Fruit fly (Drosophila melanogaster) whole organism, pupa: ENCODE data around the gene Cbp20.

Experiments
- CG10348 ChIP-seq: fragments of 200-800 bp; sonication (Bioruptor generic); IDR thresholded peaks from 2 replicates; pipeline ENCODE4 v1.3.6; 2022; ENCODE audit warnings: missing biosample characterization, missing genetic modification characterization
- CG12605 ChIP-seq: fragments of 200-800 bp; sonication (Bioruptor generic); IDR thresholded peaks from 2 replicates; pipeline ENCODE4 v1.3.6; 2022; ENCODE audit warnings: missing biosample characterization, missing genetic modification characterization
- CG13204 ChIP-seq: fragments of 200-800 bp; sonication (Bioruptor generic); optimal IDR thresholded peaks from 2 replicates; lab custom pipeline; 2018; ENCODE audit warnings: missing biosample characterization, mild to moderate bottlenecking, missing genetic modification characterization, moderate library complexity
- CG14655 ChIP-seq: fragments of 200-800 bp; sonication (Bioruptor generic); optimal IDR thresholded peaks from 3 replicates; lab custom pipeline; 2017; ENCODE audit warnings: mild to moderate bottlenecking, missing biosample characterization, missing genetic modification reagents, missing genetic modification characterization
- CG15710 ChIP-seq: fragments of 200-800 bp; sonication (Bioruptor generic); optimal IDR thresholded peaks from 2 replicates; lab custom pipeline; 2018; ENCODE audit warnings: missing biosample characterization, mild to moderate bottlenecking, missing genetic modification characterization, moderate library complexity
- CG17806 ChIP-seq: fragments of 200-800 bp; sonication (Bioruptor generic); optimal IDR thresholded peaks from 2 replicates; lab custom pipeline; 2018; ENCODE audit warnings: missing biosample characterization, mild to moderate bottlenecking, missing genetic modification characterization, moderate library complexity
- CG32121 ChIP-seq: fragments of 200-800 bp; sonication (Bioruptor generic); IDR thresholded peaks from 2 replicates; pipeline ENCODE4 v1.3.6; 2022; ENCODE audit warnings: missing biosample characterization, missing genetic modification characterization
- CG34367 ChIP-seq: fragments of 200-800 bp; sonication (Bioruptor generic); optimal IDR thresholded peaks from 2 replicates; lab custom pipeline; 2018; ENCODE audit warnings: missing biosample characterization, mild to moderate bottlenecking, missing genetic modification characterization
- CG4496 ChIP-seq: fragments of 200-800 bp; sonication (Bioruptor generic); IDR thresholded peaks from 3 replicates; pipeline ENCODE4 v1.3.6; 2022; ENCODE audit warnings: missing biosample characterization, missing genetic modification characterization
- CG8159 ChIP-seq: fragments of 200-800 bp; sonication (Bioruptor generic); optimal IDR thresholded peaks from 3 replicates; lab custom pipeline; 2018; ENCODE audit warnings: missing biosample characterization, mild to moderate bottlenecking, missing genetic modification characterization, moderate library complexity
- CG8301 ChIP-seq: fragments of 200-800 bp; sonication (Bioruptor generic); optimal IDR thresholded peaks from 2 replicates; lab custom pipeline; 2018; ENCODE audit warnings: missing biosample characterization, mild to moderate bottlenecking, missing genetic modification characterization
- CG9948 ChIP-seq: fragments of 200-800 bp; sonication (Bioruptor generic); optimal IDR thresholded peaks from 2 replicates; lab custom pipeline; 2018; ENCODE audit warnings: missing biosample characterization, mild to moderate bottlenecking, missing genetic modification characterization, moderate library complexity
- D1 ChIP-seq: fragments of 200-800 bp; sonication (Bioruptor generic); optimal IDR thresholded peaks from 2 replicates; lab custom pipeline; 2018; ENCODE audit warnings: missing biosample characterization, mild to moderate bottlenecking, missing genetic modification characterization, moderate library complexity
- EcR ChIP-seq: fragments of 200-800 bp; sonication (Bioruptor generic); optimal IDR thresholded peaks from 3 replicates; lab custom pipeline; 2019; ENCODE audit warnings: missing biosample characterization, missing genetic modification characterization, mild to moderate bottlenecking, moderate library complexity, missing genetic modification reagents
- Ets98B ChIP-seq: fragments of 200-800 bp; sonication (Bioruptor generic); IDR thresholded peaks from 2 replicates; pipeline ENCODE4 v1.3.6; 2022; ENCODE audit warnings: missing biosample characterization, missing genetic modification characterization
- Pif1A ChIP-seq: fragments of 200-800 bp; sonication (Bioruptor generic); optimal IDR thresholded peaks from 3 replicates; lab custom pipeline; 2016; ENCODE audit warnings: missing biosample characterization, missing genetic modification characterization
- Pif1B ChIP-seq: fragments of 200-800 bp; sonication (Bioruptor generic); optimal IDR thresholded peaks from 3 replicates; lab custom pipeline; 2016; ENCODE audit warnings: missing biosample characterization, missing genetic modification characterization
- Snoo ChIP-seq: fragments of 200-800 bp; sonication (Bioruptor generic); optimal IDR thresholded peaks from 3 replicates; lab custom pipeline; 2017; ENCODE audit warnings: missing biosample characterization, mild to moderate bottlenecking, missing genetic modification characterization, inconsistent platforms
- fd96Ca ChIP-seq: fragments of 200-800 bp; sonication (Bioruptor generic); IDR thresholded peaks from 3 replicates; pipeline ENCODE4 v1.3.6; 2022; ENCODE audit warnings: missing biosample characterization, missing genetic modification characterization
- gl ChIP-seq: fragments of 200-800 bp; sonication (Bioruptor generic); optimal IDR thresholded peaks from 2 replicates; lab custom pipeline; 2018; ENCODE audit warnings: missing biosample characterization, mild to moderate bottlenecking, missing genetic modification characterization
- rn ChIP-seq: fragments of 200-800 bp; sonication (Bioruptor generic); IDR thresholded peaks from 2 replicates; pipeline ENCODE4 v1.3.6; 2022; ENCODE audit warnings: missing biosample characterization, missing genetic modification characterization

Gene Cbp20

DNA sequence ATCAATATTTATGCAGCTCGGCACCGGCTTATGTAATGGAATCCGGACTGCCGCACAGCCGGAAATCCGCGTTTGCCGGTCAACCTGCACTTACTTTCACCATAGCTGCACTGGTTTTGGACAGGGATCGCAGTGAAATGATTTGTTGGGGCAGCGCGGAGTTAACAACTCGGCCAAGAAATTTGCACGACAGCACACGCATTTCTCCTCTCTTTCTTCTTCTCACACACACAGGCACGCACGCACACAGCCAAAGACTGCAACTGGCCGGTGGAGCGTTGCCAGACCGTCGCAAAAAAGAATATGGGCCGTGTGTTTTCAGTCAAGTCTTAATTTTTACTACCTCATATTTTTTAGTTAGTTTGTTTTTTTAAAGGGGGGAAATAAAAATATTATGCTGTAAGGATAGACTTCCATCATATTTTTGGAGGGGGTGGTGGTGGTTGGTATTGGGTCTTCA is 1.8 kb downstream of the Cbp20 start:
- TF ChIP-seq CG13204 (no peak), CG15710 (tag; lab: Kevin White, UChicago) (no peak), CG17806 (tag; lab: Kevin White, UChicago) (no peak), CG12605 (GFP tag; lab: Robert Waterston, UW) (no peak), CG9948 (tag; lab: Kevin White, UChicago) (no peak), Ets98B (no peak), CG4496 (GFP tag; lab: Robert Waterston, UW) (0 out of 3 replicates have a peak, but pooled peaks have one; percentile 14), Pif1B (GFP tag; lab: Kevin White, UChicago) (no peak), gl (no peak), fd96Ca (GFP tag; lab: Robert Waterston, UW) (0 out of 3 replicates have a peak, but pooled peaks have one; percentile 21), CG34367 (no peak), Pif1A (GFP tag; lab: Kevin White, UChicago) (no peak), Snoo (tag; lab: Kevin White, UChicago) (no peak)

DNA sequence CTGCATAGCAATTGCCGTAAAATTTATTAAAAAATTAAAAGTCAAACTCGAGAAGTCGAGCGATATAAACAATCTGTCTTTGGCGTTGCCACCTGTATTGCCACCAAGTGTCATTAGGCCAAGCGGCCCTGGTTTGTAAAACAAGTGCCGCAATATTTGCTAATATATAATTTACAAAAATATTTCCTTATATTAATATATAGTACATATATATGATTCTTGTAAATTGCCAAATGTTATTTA is 2.6 kb downstream of the Cbp20 start, which contains the start of the genes CG7215 and Prx5:
CG7215 (minus strand) TSS at position 101 of the 243 bp plus-strand sequence.
Prx5 (minus strand) TSS at position 101 of the 243 bp plus-strand sequence.
- TF ChIP-seq CG17806 (tag; lab: Kevin White, UChicago) (no peak), CG32121 (GFP tag; lab: Robert Waterston, UW) (no peak), CG8159 (tag; lab: Kevin White, UChicago) (no peak), Pif1B (GFP tag; lab: Kevin White, UChicago) (no peak), gl (no peak), CG4496 (GFP tag; lab: Robert Waterston, UW) (no peak), Ets98B (no peak), rn (GFP tag; lab: Robert Waterston, UW) (no peak), CG34367 (no peak), CG8301 (tag; lab: Kevin White, UChicago) (no peak), CG13204 (no peak), CG9948 (tag; lab: Kevin White, UChicago) (no peak)

DNA sequence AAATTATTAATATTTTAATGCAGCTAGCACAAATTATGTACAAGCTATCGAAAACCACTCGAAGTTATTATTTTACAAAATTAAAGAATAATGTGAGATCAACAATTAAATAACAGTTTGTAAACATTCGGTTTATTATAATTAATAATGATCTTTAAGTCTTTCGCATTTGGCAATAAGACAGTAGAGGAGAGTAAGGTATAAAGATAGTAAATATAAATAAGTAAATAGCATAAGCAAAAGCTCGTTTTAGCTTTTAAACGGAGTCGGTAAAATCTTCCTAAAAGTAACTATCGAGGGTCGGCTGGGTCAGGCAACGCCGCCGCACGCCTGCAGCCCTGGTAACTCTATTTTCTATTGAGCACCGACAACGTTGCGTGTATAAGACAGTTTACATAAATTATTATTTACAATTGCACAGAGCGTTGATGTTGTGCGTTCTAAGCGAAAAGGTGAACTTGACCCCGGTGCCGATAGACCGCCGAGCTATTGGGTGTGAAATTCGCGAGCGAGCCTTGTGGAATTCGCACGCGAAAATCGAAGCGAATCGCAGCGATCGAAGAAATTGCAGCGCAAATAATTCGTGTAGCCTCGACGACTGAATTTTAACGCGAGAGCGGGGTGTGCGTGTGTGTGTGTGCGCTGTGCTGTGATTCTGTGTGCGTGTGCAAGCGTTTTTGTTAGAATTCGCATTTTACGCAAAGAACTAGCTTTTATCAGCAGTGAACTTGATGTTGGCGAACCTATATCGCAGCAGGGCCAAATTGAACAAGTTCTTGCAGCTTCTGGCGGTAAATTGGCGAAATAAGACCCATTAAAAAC is 3.2 kb downstream of the Cbp20 start, which contains the start of gene wrd:
wrd (plus strand) TSS at position 342 of the 822 bp plus-strand sequence.
- peak; percentile 43 for TF ChIP-seq CG8159 (tag; lab: Kevin White, UChicago)
- peak; percentile 30 for TF ChIP-seq CG15710 (tag; lab: Kevin White, UChicago)
- TF ChIP-seq CG8301 (tag; lab: Kevin White, UChicago): no peak

DNA sequence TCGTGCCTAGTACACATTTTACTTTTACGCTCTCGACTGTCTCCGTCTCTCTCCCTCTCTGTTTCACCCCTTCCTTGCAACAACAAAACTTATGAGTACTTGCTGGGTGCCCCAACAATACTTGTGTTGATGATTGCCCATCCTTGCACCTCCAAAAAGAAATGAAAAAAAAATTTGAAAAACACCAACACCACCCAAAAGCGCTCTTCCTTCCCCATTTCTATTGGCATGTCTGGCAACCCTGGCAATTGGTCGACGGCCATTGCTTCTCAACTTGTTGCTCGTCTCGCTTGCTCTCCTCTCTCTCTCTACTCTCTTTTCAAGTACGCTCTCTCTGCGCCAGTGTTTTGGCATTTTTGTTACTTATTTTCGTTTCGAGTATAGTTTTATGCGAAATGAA is 3.9 kb downstream of the Cbp20 start:
- TF ChIP-seq CG4496 (GFP tag; lab: Robert Waterston, UW) (0 out of 3 replicates have a peak, but pooled peaks have one; percentile 53), CG13204 (no peak), rn (GFP tag; lab: Robert Waterston, UW) (no peak), CG34367 (peak; percentile 21), Pif1B (GFP tag; lab: Kevin White, UChicago) (no peak), CG12605 (GFP tag; lab: Robert Waterston, UW) (peak; percentile 88), CG14655 (no peak), gl (no peak), CG17806 (tag; lab: Kevin White, UChicago) (peak; percentile 2), CG8159 (tag; lab: Kevin White, UChicago) (peak; percentile 27), D1 (tag; lab: Kevin White, UChicago) (no peak), EcR (peak; percentile 28), Ets98B (peak; percentile 51), CG9948 (tag; lab: Kevin White, UChicago) (no peak), CG10348 (GFP tag; lab: Robert Waterston, UW) (no peak), Snoo (tag; lab: Kevin White, UChicago) (no peak), CG8301 (tag; lab: Kevin White, UChicago) (no peak), CG15710 (tag; lab: Kevin White, UChicago) (peak; percentile 25), fd96Ca (GFP tag; lab: Robert Waterston, UW) (peak; percentile 54; the same call in 2 of the 3 replicates), Pif1A (GFP tag; lab: Kevin White, UChicago) (peak; percentile 33), CG32121 (GFP tag; lab: Robert Waterston, UW) (peak; percentile 44)

DNA sequence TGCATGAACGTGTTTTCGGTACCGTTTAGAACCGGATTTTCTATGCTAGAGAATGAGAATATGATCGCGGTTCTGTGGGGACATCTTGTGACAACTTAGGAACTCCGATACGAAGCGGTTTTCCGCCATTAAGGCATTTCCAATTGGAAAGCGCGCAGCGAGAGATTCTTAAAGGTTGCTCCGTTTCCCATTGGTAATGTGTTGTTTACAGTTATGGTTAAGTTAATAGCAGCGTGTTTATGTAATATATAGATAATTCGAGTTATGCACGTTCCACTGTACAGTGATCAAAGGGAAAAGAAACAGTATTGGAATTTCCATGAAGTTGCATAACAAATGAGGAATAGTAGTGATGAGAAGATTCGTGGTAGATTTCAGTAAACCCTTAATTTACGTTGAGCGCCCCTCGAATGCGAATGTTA is 4.5 kb downstream of the Cbp20 start:
- no peak for TF ChIP-seq CG15710 (tag; lab: Kevin White, UChicago)
- no peak for TF ChIP-seq CG4496 (GFP tag; lab: Robert Waterston, UW)
- TF ChIP-seq CG17806 (tag; lab: Kevin White, UChicago): peak; percentile 20
- no peak for TF ChIP-seq CG12605 (GFP tag; lab: Robert Waterston, UW)
- TF ChIP-seq EcR: no peak
- TF ChIP-seq CG8159 (tag; lab: Kevin White, UChicago): peak; percentile 48
- TF ChIP-seq Pif1A (GFP tag; lab: Kevin White, UChicago): no peak
- no peak for TF ChIP-seq fd96Ca (GFP tag; lab: Robert Waterston, UW)
- no peak for TF ChIP-seq CG32121 (GFP tag; lab: Robert Waterston, UW)
- no peak for TF ChIP-seq gl
- TF ChIP-seq Ets98B: no peak
- peak; percentile 21 for TF ChIP-seq Snoo (tag; lab: Kevin White, UChicago)
- no peak for TF ChIP-seq CG10348 (GFP tag; lab: Robert Waterston, UW)
- no peak for TF ChIP-seq CG13204
- peak; percentile 1 for TF ChIP-seq CG9948 (tag; lab: Kevin White, UChicago)
- TF ChIP-seq D1 (tag; lab: Kevin White, UChicago): no peak
- TF ChIP-seq Pif1B (GFP tag; lab: Kevin White, UChicago): peak; percentile 31
- peak; percentile 49 for TF ChIP-seq CG8301 (tag; lab: Kevin White, UChicago)
- TF ChIP-seq CG14655: peak; percentile 65
- TF ChIP-seq CG34367: no peak
- no peak for TF ChIP-seq rn (GFP tag; lab: Robert Waterston, UW)
